Worm (Caenorhabditis elegans) whole organism, L1 larva: ENCODE measurements around the gene itr-1.
A peak's percentile ranks its signal among the peaks of the same experiment; 100 is the strongest.

Source experiments
- Y116A8C.19 ChIP-seq: sonication (generic microtip); optimal IDR thresholded peaks from 2 replicates; lab custom pipeline; 2016; ENCODE audit warnings: missing compliant biosample characterization, missing genetic modification characterization, borderline replicate concordance
- ama-1 ChIP-seq: fragments of 150-350 bp; optimal IDR thresholded peaks from 2 replicates; lab custom pipeline; 2014
- blmp-1 ChIP-seq: fragments of 150-350 bp; optimal IDR thresholded peaks from 2 replicates; lab custom pipeline; 2014; ENCODE audit warnings: missing biosample characterization, missing genetic modification characterization
- dpl-1 ChIP-seq, 3 experiments: fragments of 150-350 bp in 2 of 3; sonication (generic microtip) in 1 of 3; optimal IDR thresholded peaks; 2 replicates each; lab custom pipeline; 2014 to 2017; ENCODE audit warnings: missing biosample characterization in 3 of 3, missing genetic modification characterization in 3 of 3, missing genetic modification reagents in 3 of 3
- elt-3 ChIP-seq, 6 experiments: fragments of 150-350 bp in 1 of 6; sonication (generic microtip); optimal IDR thresholded peaks; 2 replicates each; lab custom pipeline; 2017 to 2018; ENCODE audit warnings: missing biosample characterization in 6 of 6, missing genetic modification characterization in 6 of 6, inconsistent platforms in 1 of 6
- mab-9 ChIP-seq: fragments of 200-800 bp; sonication (Bioruptor generic); IDR thresholded peaks from 2 replicates; pipeline ENCODE4 v1.3.6; 2022; ENCODE audit warnings: missing genetic modification reagents, missing genetic modification characterization, missing compliant biosample characterization
- nhr-11 ChIP-seq: fragments of 150-350 bp; optimal IDR thresholded peaks from 2 replicates; lab custom pipeline; 2014; ENCODE audit warnings: missing biosample characterization, missing genetic modification characterization
- nhr-12 ChIP-seq: sonication (generic microtip); optimal IDR thresholded peaks from 2 replicates; lab custom pipeline; 2017; ENCODE audit warnings: missing biosample characterization, missing genetic modification characterization
- nhr-28 ChIP-seq: fragments of 150-350 bp; optimal IDR thresholded peaks from 2 replicates; lab custom pipeline; 2014; ENCODE audit warnings: missing biosample characterization, missing genetic modification characterization
- nhr-47 ChIP-seq: sonication (generic microtip); optimal IDR thresholded peaks from 2 replicates; lab custom pipeline; 2016; ENCODE audit warnings: mild to moderate bottlenecking, missing genetic modification characterization, moderate library complexity, missing compliant biosample characterization
- pqm-1 ChIP-seq: sonication (generic microtip); optimal IDR thresholded peaks from 3 replicates; lab custom pipeline; 2017; ENCODE audit warnings: missing biosample characterization, missing genetic modification characterization
- tbx-2 ChIP-seq: sonication (generic microtip); optimal IDR thresholded peaks from 2 replicates; lab custom pipeline; 2016; ENCODE audit warnings: missing genetic modification characterization, missing compliant biosample characterization
- unc-98 ChIP-seq: fragments of 200-800 bp; sonication (Bioruptor generic); IDR thresholded peaks from 2 replicates; pipeline ENCODE4 v1.3.6; 2022; ENCODE audit warnings: missing genetic modification characterization, missing compliant biosample characterization
- ztf-11 ChIP-seq, 2 experiments: sonication (generic microtip); optimal IDR thresholded peaks; 2 replicates each; lab custom pipeline; 2016 to 2017; ENCODE audit warnings: missing genetic modification characterization in 2 of 2, missing biosample characterization in 1 of 2, missing compliant biosample characterization in 1 of 2

- TF ChIP-seq Y116A8C.19 (tag; lab: Kevin White, UChicago) (no peak), ztf-11 (tag; optimal IDR thresholded peaks at IDR 0.05; lab: Kevin White, UChicago) (no peak), nhr-28 (tag; lab: Kevin White, UChicago) (no peak), tbx-2 (tag; lab: Kevin White, UChicago) (no peak), unc-98 (GFP tag; lab: Robert Waterston, UW) (no peak), pqm-1 (tag; lab: Kevin White, UChicago) (no peak), dpl-1 (GFP tag; optimal IDR thresholded peaks at IDR 0.05; lab: Kevin White, UChicago) (no peak), elt-3 (tag; optimal IDR thresholded peaks at IDR 0.05; lab: Kevin White, UChicago) (peak in 5 of 6 experiments; percentile 6 to 92 (median 57)), nhr-12 (tag; lab: Kevin White, UChicago) (no peak), mab-9 (GFP tag; lab: Robert Waterston, UW) (no peak), ama-1 (lab: Kevin White, UChicago) (no peak), blmp-1 (tag; lab: Kevin White, UChicago) (peak; percentile 88), nhr-11 (no peak), nhr-47 (tag; lab: Kevin White, UChicago) (no peak)
Measured at ce11 chrIV:7651120-7651519, 23.9 kb upstream of the itr-1 start, which contains the start of gene cima-1.
